Fruit fly (Drosophila melanogaster): ENCODE data around the gene Gr8a.

Gene Gr8a

DNA sequence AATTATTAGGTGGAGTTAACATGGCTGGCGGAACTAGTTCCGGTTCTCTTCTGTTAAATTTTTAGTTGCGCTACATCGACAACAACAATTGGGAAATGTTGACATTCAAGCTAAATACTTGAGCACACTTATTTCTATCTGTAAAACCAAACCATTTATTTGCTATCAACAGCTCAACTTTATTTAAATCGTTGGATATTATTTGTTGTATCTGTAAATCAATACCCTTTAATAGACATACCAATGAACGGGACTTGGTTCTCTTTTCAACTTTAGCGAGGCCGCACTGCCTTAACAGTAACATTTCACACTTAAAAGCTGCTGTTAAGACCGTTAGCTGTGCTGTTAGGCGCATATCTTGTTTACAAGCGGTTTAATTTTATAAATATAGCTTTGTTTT is 33.3 kb upstream of the Gr8a start, which contains the start of gene CG12106 (continued):
- TF ChIP-seq CG17385 (GFP tag; optimal IDR thresholded peaks at IDR 0.05) (peak; percentile 50), Rx (GFP tag; IDR thresholded peaks at IDR 0.05) (0 out of 2 replicates have a peak, but pooled peaks have one; percentile 37), gro (GFP tag; optimal IDR thresholded peaks at IDR 0.05) (peak; percentile 33), stwl (tag; optimal IDR thresholded peaks at IDR 0.05) (no peak), Xbp1 (GFP tag; optimal IDR thresholded peaks at IDR 0.05) (peak; percentile 49), grau (tag; optimal IDR thresholded peaks at IDR 0.05) (peak; percentile 98), CG12155 (GFP tag; optimal IDR thresholded peaks at IDR 0.05) (peak; percentile 32), CG1233 (GFP tag; optimal IDR thresholded peaks at IDR 0.05) (no peak), B-H1 (GFP tag; IDR thresholded peaks at IDR 0.05) (0 out of 3 replicates have a peak, but pooled peaks have one; percentile 20), rib (GFP tag; IDR thresholded peaks at IDR 0.05) (no peak), abd-A (tag; optimal IDR thresholded peaks at IDR 0.05) (no peak), CoRest (tag; optimal IDR thresholded peaks at IDR 0.05) (peak; percentile 63), CG31365 (tag; optimal IDR thresholded peaks at IDR 0.05) (no peak), slbo (GFP tag; IDR thresholded peaks at IDR 0.05) (peak; percentile 72), CG17186 (GFP tag; optimal IDR thresholded peaks at IDR 0.05) (peak; percentile 99), CG13894 (tag; optimal IDR thresholded peaks at IDR 0.05) (no peak), zf30C (GFP tag; optimal IDR thresholded peaks at IDR 0.05) (no peak), tap (tag; optimal IDR thresholded peaks at IDR 0.05) (no peak), Dad (GFP tag; optimal IDR thresholded peaks at IDR 0.05) (no peak), CG11085 (GFP tag; IDR thresholded peaks at IDR 0.05) (no peak), shn (GFP tag; optimal IDR thresholded peaks at IDR 0.05) (peak; percentile 38), Drgx (GFP tag; IDR thresholded peaks at IDR 0.05) (no peak; the same call in 1 of the 2 replicates), chif (GFP tag; optimal IDR thresholded peaks at IDR 0.05) (peak in 1 of 2 experiments; percentile 14), CG14050 (GFP tag; IDR thresholded peaks at IDR 0.05) (peak; percentile 32; the same call in 1 of the 3 replicates), cato (GFP tag; optimal IDR thresholded peaks at IDR 0.05; ENCODE audit: borderline replicate concordance) (no peak), Awh (GFP tag; IDR thresholded peaks at IDR 0.05) (no peak), pfk (GFP tag; optimal IDR thresholded peaks at IDR 0.05) (no peak), CG7745 (tag; optimal IDR thresholded peaks at IDR 0.05) (no peak), CG12071 (GFP tag; optimal IDR thresholded peaks at IDR 0.05) (no peak), Dp (GFP tag; optimal IDR thresholded peaks at IDR 0.05) (peak; percentile 24), Ada2b (GFP tag; IDR thresholded peaks at IDR 0.05) (0 out of 2 replicates have a peak, but pooled peaks have one; percentile 30), gfzf (GFP tag; optimal IDR thresholded peaks at IDR 0.05) (no peak), Optix (GFP tag; IDR thresholded peaks at IDR 0.05) (no peak), CG12299 (tag; optimal IDR thresholded peaks at IDR 0.05) (no peak), nau (GFP tag; optimal IDR thresholded peaks at IDR 0.05) (no peak), jumu (GFP tag; optimal IDR thresholded peaks at IDR 0.05) (peak; percentile 11), en (GFP tag; optimal IDR thresholded peaks at IDR 0.05) (no peak), YL-1 (GFP tag; optimal IDR thresholded peaks at IDR 0.05) (no peak), Kr (GFP tag; optimal IDR thresholded peaks at IDR 0.05) (no peak), vfl (GFP tag; optimal IDR thresholded peaks at IDR 0.05) (no peak), twi (tag; optimal IDR thresholded peaks at IDR 0.05) (no peak), Mrtf (GFP tag; IDR thresholded peaks at IDR 0.05) (peak; percentile 24; the same call in 1 of the 3 replicates), ro (GFP tag; IDR thresholded peaks at IDR 0.05) (no peak), CG15696 (tag; optimal IDR thresholded peaks at IDR 0.05) (peak; percentile 30), az2 (GFP tag; optimal IDR thresholded peaks at IDR 0.05) (peak; percentile 26), ERR (GFP tag; optimal IDR thresholded peaks at IDR 0.05) (no peak), gt (GFP tag; IDR thresholded peaks at IDR 0.05) (no peak), unc-4 (GFP tag; IDR thresholded peaks at IDR 0.05; ENCODE audit: partially characterized antibody) (no peak), tin (GFP tag; optimal IDR thresholded peaks at IDR 0.05) (peak; percentile 18), CG16779 (GFP tag; IDR thresholded peaks at IDR 0.05) (no peak), CG18476 (GFP tag; optimal IDR thresholded peaks at IDR 0.05) (peak; percentile 23)

Data from whole organism, embryonic.